Worm (Caenorhabditis elegans): Measurements from ENCODE around the gene C17H11.5.

C17H11.5 gene

ce11 chrX:8216957-8217356 is 32.0 kb upstream of the C17H11.5 start:
- TF ChIP-seq ceh-82 (tag; optimal IDR thresholded peaks at IDR 0.05) (no peak), egl-27 (tag; optimal IDR thresholded peaks at IDR 0.05) (no peak)

- TF ChIP-seq nhr-12 (tag; optimal IDR thresholded peaks at IDR 0.05), result no peak
- no peak for TF ChIP-seq egl-27 (tag; optimal IDR thresholded peaks at IDR 0.05)
Observed at ce11 chrX:8214424-8215115, 29.6 kb upstream of the C17H11.5 start, which contains the start of gene C47D2.1. C47D2.1 (plus strand) TSS chrX:8215065.

ce11 chrX:8210999-8211398 is 26.1 kb upstream of the C17H11.5 start, which contains the start of gene cdd-1:
cdd-1 (minus strand) TSS chrX:8211149.
- no peak for TF ChIP-seq nhr-28 (tag; optimal IDR thresholded peaks at IDR 0.05)
- TF ChIP-seq nhr-67 (tag; optimal IDR thresholded peaks at IDR 0.05), result no peak
- TF ChIP-seq snpc-4 (tag; optimal IDR thresholded peaks at IDR 0.05), result no peak
- no peak for TF ChIP-seq nhr-11 (tag; optimal IDR thresholded peaks at IDR 0.05)
- peak; percentile 96 for TF ChIP-seq elt-2 (tag; optimal IDR thresholded peaks at IDR 0.05)
- TF ChIP-seq fos-1 (tag; optimal IDR thresholded peaks at IDR 0.05), result peak; percentile 38
- no peak for TF ChIP-seq tbx-2 (tag; optimal IDR thresholded peaks at IDR 0.05)
- no peak for TF ChIP-seq ztf-11 (tag; optimal IDR thresholded peaks at IDR 0.05)
- no peak for TF ChIP-seq ztf-4 (tag; optimal IDR thresholded peaks at IDR 0.05)
- peak in 1 of 3 experiments; percentile 50 for TF ChIP-seq elt-3 (tag; optimal IDR thresholded peaks at IDR 0.05)
- no peak for TF ChIP-seq zag-1 (tag; optimal IDR thresholded peaks at IDR 0.05)
- no peak for TF ChIP-seq nhr-23 (tag; optimal IDR thresholded peaks at IDR 0.05)
- no peak for TF ChIP-seq mdl-1 (tag; optimal IDR thresholded peaks at IDR 0.05)
- TF ChIP-seq jun-1 (tag; optimal IDR thresholded peaks at IDR 0.05), result peak; percentile 7
- no peak for TF ChIP-seq nhr-43 (tag; optimal IDR thresholded peaks at IDR 0.05; ENCODE audit: poor library complexity, severe bottlenecking)
- TF ChIP-seq ceh-16 (tag; optimal IDR thresholded peaks at IDR 0.05), result no peak
- TF ChIP-seq R02D3.7 (tag; optimal IDR thresholded peaks at IDR 0.05), result peak; percentile 5
- no peak for TF ChIP-seq skn-1 (tag; optimal IDR thresholded peaks at IDR 0.05)
- TF ChIP-seq mml-1 (tag; optimal IDR thresholded peaks at IDR 0.05), result no peak
- TF ChIP-seq nfya-1 (tag; optimal IDR thresholded peaks at IDR 0.05; ENCODE audit: insufficient read depth), result peak; percentile 17
- peak; percentile 72 for TF ChIP-seq pqm-1 (tag; optimal IDR thresholded peaks at IDR 0.05)
- no peak for TF ChIP-seq sea-2 (GFP tag; optimal IDR thresholded peaks at IDR 0.05)

ce11 chrX:8205919-8206318 is 21.0 kb upstream of the C17H11.5 start:
- TF ChIP-seq pha-4 (tag; optimal IDR thresholded peaks at IDR 0.05) (no peak), fkh-2 (tag; optimal IDR thresholded peaks at IDR 0.05) (peak; percentile 47), aly-2 (tag; optimal IDR thresholded peaks at IDR 0.05) (no peak), lin-15B (tag; optimal IDR thresholded peaks at IDR 0.05) (peak; percentile 58), nhr-76 (tag; optimal IDR thresholded peaks at IDR 0.05) (no peak), nhr-43 (tag; optimal IDR thresholded peaks at IDR 0.05; ENCODE audit: poor library complexity, severe bottlenecking) (peak; percentile 11), unc-39 (tag; optimal IDR thresholded peaks at IDR 0.05) (no peak), ZK546.5 (tag; optimal IDR thresholded peaks at IDR 0.05) (no peak), elt-3 (tag; optimal IDR thresholded peaks at IDR 0.05) (no peak), hmg-11 (tag; optimal IDR thresholded peaks at IDR 0.05) (peak; percentile 81), nhr-25 (tag; optimal IDR thresholded peaks at IDR 0.05) (no peak), lin-39 (tag; optimal IDR thresholded peaks at IDR 0.05) (peak; percentile 82), nfya-1 (tag; optimal IDR thresholded peaks at IDR 0.05; ENCODE audit: insufficient read depth) (peak; percentile 72), tbx-2 (tag; optimal IDR thresholded peaks at IDR 0.05) (no peak)

- TF ChIP-seq nhr-12 (tag; optimal IDR thresholded peaks at IDR 0.05) (no peak), elt-2 (tag; optimal IDR thresholded peaks at IDR 0.05) (no peak), eor-1 (tag; optimal IDR thresholded peaks at IDR 0.05) (no peak), nhr-28 (tag; optimal IDR thresholded peaks at IDR 0.05) (no peak), nfya-1 (tag; optimal IDR thresholded peaks at IDR 0.05; ENCODE audit: insufficient read depth) (no peak), hmg-11 (tag; optimal IDR thresholded peaks at IDR 0.05) (no peak), nhr-237 (tag; optimal IDR thresholded peaks at IDR 0.05) (no peak), fkh-2 (tag; optimal IDR thresholded peaks at IDR 0.05) (no peak), pha-4 (tag; optimal IDR thresholded peaks at IDR 0.05) (no peak), nhr-23 (tag; optimal IDR thresholded peaks at IDR 0.05) (no peak), ceh-16 (tag; optimal IDR thresholded peaks at IDR 0.05) (no peak), ceh-28 (tag; optimal IDR thresholded peaks at IDR 0.05) (no peak), lsy-12 (tag; optimal IDR thresholded peaks at IDR 0.05) (no peak)
Observed at ce11 chrX:8204475-8204874, 19.5 kb upstream of the C17H11.5 start.

Data from whole organism, L3 larva.